Fruit fly (Drosophila melanogaster) whole organism, embryonic: ENCODE results near the gene CG14339.

Experiments used
- HHEX ChIP-seq: fragments of 200-800 bp; sonication (Bioruptor generic); optimal IDR thresholded peaks from 3 replicates; lab custom pipeline; 2017; ENCODE audit warnings: missing biosample characterization, mild to moderate bottlenecking, missing genetic modification characterization, missing genetic modification reagents
- Mes4 ChIP-seq: fragments of 200-800 bp; sonication (Bioruptor generic); optimal IDR thresholded peaks from 2 replicates; lab custom pipeline; 2016; ENCODE audit warnings: missing biosample characterization, missing genetic modification characterization

Gene CG14339

DNA sequence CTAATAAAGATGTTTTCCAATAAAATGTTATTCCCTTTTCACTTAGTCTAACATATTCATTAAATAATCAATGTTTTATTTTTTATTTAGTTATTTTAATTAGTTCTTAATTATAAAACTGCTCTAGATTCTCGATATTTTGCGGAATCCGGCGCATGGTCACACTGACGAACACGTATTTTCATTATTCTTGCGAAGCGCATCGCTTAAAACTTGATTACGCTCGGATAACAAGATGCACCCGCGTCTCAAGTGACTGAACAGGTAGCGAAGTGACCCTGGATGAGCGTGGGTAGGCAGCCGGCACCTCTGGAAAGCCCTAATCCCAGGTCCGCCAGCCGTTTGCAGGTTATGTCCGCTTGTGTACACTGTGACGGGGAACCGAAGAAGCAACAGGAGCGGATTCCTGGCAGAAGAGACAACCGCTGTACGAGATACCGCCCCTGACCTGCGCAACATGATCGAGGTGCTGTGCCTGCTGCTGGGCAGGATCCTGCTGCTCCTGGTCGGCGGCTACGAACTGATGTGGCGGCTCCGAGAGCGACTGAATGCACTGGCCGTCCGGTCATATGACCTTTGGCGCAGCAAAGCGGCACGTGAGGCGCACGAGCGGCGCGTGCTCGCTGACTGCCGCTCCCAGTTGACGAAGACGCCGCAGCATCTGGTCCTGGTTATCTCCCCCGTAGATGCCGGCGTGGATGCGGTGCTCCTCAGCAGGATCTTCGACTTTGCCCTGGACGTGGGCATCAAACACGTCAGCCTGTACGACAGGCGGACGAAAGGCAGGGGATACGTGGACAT, 50.4 kb downstream of the CG14339 start, which contains the start of gene Tango14 (continued):
- TF ChIP-seq HHEX (GFP tag; lab: Kevin White, UChicago) (no peak), Mes4 (GFP tag; lab: Kevin White, UChicago) (no peak)
